Fruit fly (Drosophila melanogaster): Measurements from ENCODE around the gene Taf7.

Taf7 gene

dm6 chr3R:7895457-7895856 lies 11.7 kb upstream of the Taf7 start (continued):
- TF ChIP-seq Dp (GFP tag; optimal IDR thresholded peaks at IDR 0.05) (no peak), Pdp1 (GFP tag; optimal IDR thresholded peaks at IDR 0.05) (peak; percentile 59 to 66), HLHmδ (GFP tag; optimal IDR thresholded peaks at IDR 0.05) (no peak), CG2875 (GFP tag; optimal IDR thresholded peaks at IDR 0.05) (no peak), CG18764 (GFP tag; optimal IDR thresholded peaks at IDR 0.05) (peak; percentile 30), CG18476 (GFP tag; optimal IDR thresholded peaks at IDR 0.05) (peak; percentile 41), Chrac-16 (GFP tag; optimal IDR thresholded peaks at IDR 0.05) (peak; percentile 22), sd (tag; optimal IDR thresholded peaks at IDR 0.05) (no peak), CG10267 (tag; optimal IDR thresholded peaks at IDR 0.05) (peak; percentile 49), hth (optimal IDR thresholded peaks at IDR 0.05) (no peak), oc (tag; optimal IDR thresholded peaks at IDR 0.05) (no peak), CG3065 (GFP tag; optimal IDR thresholded peaks at IDR 0.05) (no peak), CG11247 (GFP tag; IDR thresholded peaks at IDR 0.05) (peak; percentile 57; the same call in 1 of the 2 replicates), CG10366 (GFP tag; IDR thresholded peaks at IDR 0.05) (peak; percentile 73), CG3847 (GFP tag; IDR thresholded peaks at IDR 0.05) (peak; percentile 67), trh (GFP tag; optimal IDR thresholded peaks at IDR 0.05) (no peak), ftz-f1 (GFP tag; optimal IDR thresholded peaks at IDR 0.05) (no peak), Atf6 (GFP tag; IDR thresholded peaks at IDR 0.05) (peak; percentile 85), HLH3B (GFP tag; IDR thresholded peaks at IDR 0.05) (peak; percentile 74), CG9437 (GFP tag; optimal IDR thresholded peaks at IDR 0.05) (peak; percentile 38), stwl (tag; optimal IDR thresholded peaks at IDR 0.05) (no peak), CG32767 (GFP tag; IDR thresholded peaks at IDR 0.05) (0 out of 2 replicates have a peak, but pooled peaks have one; percentile 15), vfl (GFP tag; optimal IDR thresholded peaks at IDR 0.05) (peak; percentile 49), CG17186 (GFP tag; optimal IDR thresholded peaks at IDR 0.05) (no peak), CG11560 (tag; IDR thresholded peaks at IDR 0.05) (no peak), CG30020 (tag; optimal IDR thresholded peaks at IDR 0.05) (no peak), Nf-YB (GFP tag; optimal IDR thresholded peaks at IDR 0.05) (no peak), ATbp (GFP tag; optimal IDR thresholded peaks at IDR 0.05) (no peak), NFAT (GFP tag; IDR thresholded peaks at IDR 0.05) (peak; percentile 61), sim (GFP tag; IDR thresholded peaks at IDR 0.05) (no peak), otp (GFP tag; IDR thresholded peaks at IDR 0.05) (no peak), psq (GFP tag; optimal IDR thresholded peaks at IDR 0.05) (no peak), CG6272 (GFP tag; IDR thresholded peaks at IDR 0.05) (peak; percentile 32; the same call in 1 of the 2 replicates), Aef1 (GFP tag; IDR thresholded peaks at IDR 0.05) (peak; percentile 76), repo (GFP tag; optimal IDR thresholded peaks at IDR 0.05) (no peak), ara (GFP tag; IDR thresholded peaks at IDR 0.05) (peak; percentile 68; the same call in 1 of the 2 replicates), ase (GFP tag; IDR thresholded peaks at IDR 0.05) (peak; percentile 63; the same call in 2 of the 3 replicates), Myb (GFP tag; optimal IDR thresholded peaks at IDR 0.05) (peak; percentile 15), nom (GFP tag; optimal IDR thresholded peaks at IDR 0.05) (peak; percentile 71), CG4730 (GFP tag; IDR thresholded peaks at IDR 0.05) (peak; percentile 42; the same call in 1 of the 2 replicates), CG1024 (GFP tag; IDR thresholded peaks at IDR 0.05) (peak; percentile 59; the same call in 1 of the 2 replicates), dmrt11E (tag; optimal IDR thresholded peaks at IDR 0.05) (no peak), z (GFP tag; IDR thresholded peaks at IDR 0.05) (no peak), BtbVII (GFP tag; optimal IDR thresholded peaks at IDR 0.05) (peak; percentile 62), CG1647 (GFP tag; optimal IDR thresholded peaks at IDR 0.05) (peak; percentile 37), Fer2 (tag; optimal IDR thresholded peaks at IDR 0.05) (peak; percentile 15), dm (GFP tag; optimal IDR thresholded peaks at IDR 0.05) (no peak), trem (tag; optimal IDR thresholded peaks at IDR 0.05) (no peak), CG10147 (GFP tag; optimal IDR thresholded peaks at IDR 0.05) (no peak), pan (optimal IDR thresholded peaks at IDR 0.05) (no peak), pan (GFP tag; optimal IDR thresholded peaks at IDR 0.05 in 1 of 2, IDR thresholded peaks at IDR 0.05 in 1 of 2) (peak in 1 of 2 experiments; percentile 82), Opbp (GFP tag; IDR thresholded peaks at IDR 0.05; ENCODE audit: partially characterized antibody) (no peak)

Data from whole organism, embryonic.